Fruit fly (Drosophila melanogaster) whole organism, embryonic: ENCODE measurements around the gene CG17839.

Source experiments
- Abd-B ChIP-seq: fragments of 200-800 bp; sonication (Bioruptor generic); optimal IDR thresholded peaks from 2 replicates; lab custom pipeline; 2018; ENCODE audit warnings: missing biosample characterization, mild to moderate bottlenecking, missing genetic modification characterization, moderate library complexity
- Ada2b ChIP-seq: fragments of 200-800 bp; sonication (Bioruptor generic); IDR thresholded peaks from 2 replicates; pipeline ENCODE4 v1.3.6; 2022; ENCODE audit warnings: missing biosample characterization, missing genetic modification characterization
- CG1233 ChIP-seq: fragments of 200-800 bp; sonication (Bioruptor generic); optimal IDR thresholded peaks from 4 replicates; lab custom pipeline; 2018; ENCODE audit warnings: missing biosample characterization, mild to moderate bottlenecking, missing genetic modification characterization
- CG13624 ChIP-seq: fragments of 200-800 bp; sonication (Bioruptor generic); optimal IDR thresholded peaks from 2 replicates; lab custom pipeline; 2016; ENCODE audit warnings: missing biosample characterization, missing genetic modification characterization
- CG13894 ChIP-seq: fragments of 200-800 bp; sonication (Bioruptor generic); optimal IDR thresholded peaks from 3 replicates; lab custom pipeline; 2018; ENCODE audit warnings: missing biosample characterization, mild to moderate bottlenecking, missing genetic modification characterization, moderate library complexity
- CG14965 ChIP-seq: fragments of 200-800 bp; sonication (Bioruptor generic); optimal IDR thresholded peaks from 2 replicates; lab custom pipeline; 2016; ENCODE audit warnings: missing biosample characterization, missing genetic modification characterization, borderline replicate concordance
- CG15696 ChIP-seq: fragments of 200-800 bp; sonication (Bioruptor generic); optimal IDR thresholded peaks from 2 replicates; lab custom pipeline; 2019; ENCODE audit warnings: missing biosample characterization, mild to moderate bottlenecking, missing genetic modification characterization, moderate library complexity
- CG1602 ChIP-seq: fragments of 200-800 bp; sonication (Bioruptor generic); optimal IDR thresholded peaks from 3 replicates; lab custom pipeline; 2016; ENCODE audit warnings: missing biosample characterization, missing genetic modification characterization
- CG17359 ChIP-seq: fragments of 200-800 bp; sonication (Bioruptor generic); optimal IDR thresholded peaks from 3 replicates; lab custom pipeline; 2018; ENCODE audit warnings: missing biosample characterization, mild to moderate bottlenecking, missing genetic modification characterization, moderate library complexity
- CG17361 ChIP-seq: fragments of 200-800 bp; sonication (Bioruptor generic); IDR thresholded peaks from 3 replicates; pipeline ENCODE4 v1.3.6; 2022; ENCODE audit warnings: missing biosample characterization, missing genetic modification characterization
- CG17912 ChIP-seq: fragments of 200-800 bp; sonication (Bioruptor generic); optimal IDR thresholded peaks from 2 replicates; lab custom pipeline; 2018; ENCODE audit warnings: missing biosample characterization, mild to moderate bottlenecking, missing genetic modification characterization
- CG1792 ChIP-seq: fragments of 200-800 bp; sonication (Bioruptor generic); optimal IDR thresholded peaks from 2 replicates; lab custom pipeline; 2016; ENCODE audit warnings: missing biosample characterization, missing genetic modification characterization
- CG18262 ChIP-seq: fragments of 200-800 bp; optimal IDR thresholded peaks from 3 replicates; lab custom pipeline; 2019; ENCODE audit warnings: missing biosample characterization, mild to moderate bottlenecking, missing genetic modification characterization, moderate library complexity
- CG2202 ChIP-seq: fragments of 200-800 bp; sonication (Bioruptor generic); optimal IDR thresholded peaks from 2 replicates; lab custom pipeline; 2018; ENCODE audit warnings: missing biosample characterization, mild to moderate bottlenecking, missing genetic modification characterization
- CG3065 ChIP-seq: fragments of 200-800 bp; sonication (Bioruptor generic); optimal IDR thresholded peaks from 2 replicates; lab custom pipeline; 2016; ENCODE audit warnings: missing biosample characterization, missing genetic modification characterization
- CG3838 ChIP-seq: fragments of 200-800 bp; sonication (Bioruptor generic); optimal IDR thresholded peaks from 3 replicates; lab custom pipeline; 2016; ENCODE audit warnings: missing biosample characterization, missing genetic modification characterization
- CG3995 ChIP-seq: fragments of 200-800 bp; sonication (Bioruptor generic); optimal IDR thresholded peaks from 3 replicates; lab custom pipeline; 2016; ENCODE audit warnings: missing biosample characterization, missing genetic modification characterization
- CG6765 ChIP-seq: fragments of 200-800 bp; sonication (Bioruptor generic); optimal IDR thresholded peaks from 3 replicates; lab custom pipeline; 2017; ENCODE audit warnings: missing biosample characterization, mild to moderate bottlenecking, missing genetic modification characterization
- CG8089 ChIP-seq: fragments of 200-800 bp; sonication (Bioruptor generic); optimal IDR thresholded peaks from 3 replicates; lab custom pipeline; 2016; ENCODE audit warnings: missing biosample characterization, missing genetic modification characterization
- CG9876 ChIP-seq: fragments of 200-800 bp; sonication (Bioruptor generic); optimal IDR thresholded peaks from 2 replicates; lab custom pipeline; 2016; ENCODE audit warnings: missing biosample characterization, missing genetic modification characterization
- Ets97D ChIP-seq: fragments of 200-800 bp; sonication (Bioruptor generic); optimal IDR thresholded peaks from 3 replicates; lab custom pipeline; 2016; ENCODE audit warnings: missing biosample characterization, missing genetic modification characterization
- H15 ChIP-seq: fragments of 200-800 bp; sonication (Bioruptor generic); IDR thresholded peaks from 3 replicates; pipeline ENCODE4 v1.3.6; 2022; ENCODE audit warnings: missing biosample characterization, missing genetic modification characterization
- HmgZ ChIP-seq: fragments of 200-800 bp; sonication (Bioruptor generic); optimal IDR thresholded peaks from 2 replicates; lab custom pipeline; 2018; ENCODE audit warnings: missing biosample characterization, mild to moderate bottlenecking, missing genetic modification characterization
- NC2β ChIP-seq: fragments of 200-800 bp; sonication (Bioruptor generic); optimal IDR thresholded peaks from 2 replicates; lab custom pipeline; 2016; ENCODE audit warnings: missing biosample characterization, missing genetic modification characterization
- Nf-YB ChIP-seq: fragments of 200-800 bp; sonication (Bioruptor generic); optimal IDR thresholded peaks from 3 replicates; lab custom pipeline; 2019; ENCODE audit warnings: missing biosample characterization, mild to moderate bottlenecking, missing genetic modification characterization, moderate library complexity
- NfI ChIP-seq: fragments of 200-800 bp; sonication (Bioruptor generic); optimal IDR thresholded peaks from 3 replicates; lab custom pipeline; 2018; ENCODE audit warnings: missing biosample characterization, mild to moderate bottlenecking, missing genetic modification characterization, moderate library complexity
- Sry-δ ChIP-seq: fragments of 200-800 bp; sonication (Bioruptor generic); optimal IDR thresholded peaks from 2 replicates; lab custom pipeline; 2016; ENCODE audit warnings: missing biosample characterization, missing genetic modification characterization
- al ChIP-seq: fragments of 200-800 bp; sonication (Bioruptor generic); IDR thresholded peaks from 2 replicates; pipeline ENCODE4 v1.3.6; 2022; ENCODE audit warnings: missing biosample characterization, missing genetic modification characterization
- ara ChIP-seq: fragments of 200-800 bp; sonication (Bioruptor generic); IDR thresholded peaks from 2 replicates; pipeline ENCODE4 v1.3.6; 2022; ENCODE audit warnings: missing biosample characterization, missing genetic modification characterization
- bsh ChIP-seq, 2 experiments: fragments of 200-800 bp; sonication (Bioruptor generic); optimal IDR thresholded peaks; 2 replicates each; lab custom pipeline; 2017 to 2018; ENCODE audit warnings: mild to moderate bottlenecking in 2 of 2, missing biosample characterization in 2 of 2, missing genetic modification characterization in 2 of 2, moderate library complexity in 1 of 2
- cad ChIP-seq: fragments of >200 bp; optimal IDR thresholded peaks from 2 replicates; lab custom pipeline; 2017; ENCODE audit warnings: missing biosample characterization, missing genetic modification characterization
- chinmo ChIP-seq: fragments of 200-800 bp; sonication (Bioruptor generic); IDR thresholded peaks from 4 replicates; pipeline ENCODE4 v1.3.6; 2022; ENCODE audit warnings: missing biosample characterization, missing genetic modification characterization; ENCODE audit not compliant: partially characterized antibody
- corto ChIP-seq: fragments of 200-800 bp; sonication (Bioruptor generic); optimal IDR thresholded peaks from 2 replicates; lab custom pipeline; 2016; ENCODE audit warnings: missing biosample characterization, mild to moderate bottlenecking, missing genetic modification characterization, moderate library complexity
- disco-r ChIP-seq: fragments of 200-800 bp; sonication (Bioruptor generic); optimal IDR thresholded peaks from 2 replicates; lab custom pipeline; 2016; ENCODE audit warnings: missing biosample characterization, missing genetic modification characterization
- fru ChIP-seq: fragments of >200 bp; optimal IDR thresholded peaks from 2 replicates; lab custom pipeline; 2017
- gfzf ChIP-seq: fragments of 200-800 bp; sonication (Bioruptor generic); optimal IDR thresholded peaks from 2 replicates; lab custom pipeline; 2016; ENCODE audit warnings: missing biosample characterization, mild to moderate bottlenecking, missing genetic modification characterization, moderate library complexity
- inv ChIP-seq: fragments of 200-800 bp; sonication (Bioruptor generic); IDR thresholded peaks from 2 replicates; pipeline ENCODE4 v1.3.6; 2022; ENCODE audit warnings: missing biosample characterization, missing genetic modification characterization; ENCODE audit not compliant: partially characterized antibody
- kay ChIP-seq: fragments of 200-800 bp; sonication (Bioruptor generic); optimal IDR thresholded peaks from 2 replicates; lab custom pipeline; 2016; ENCODE audit warnings: missing biosample characterization, missing genetic modification characterization
- ken ChIP-seq: fragments of 200-800 bp; sonication (Bioruptor generic); IDR thresholded peaks from 3 replicates; pipeline ENCODE4 v1.3.6; 2022; ENCODE audit warnings: missing biosample characterization, missing genetic modification characterization
- lbe ChIP-seq: fragments of 200-800 bp; sonication (Bioruptor generic); optimal IDR thresholded peaks from 2 replicates; lab custom pipeline; 2016; ENCODE audit warnings: missing biosample characterization, mild to moderate bottlenecking, missing genetic modification characterization
- luna ChIP-seq: fragments of 200-800 bp; sonication (Bioruptor generic); optimal IDR thresholded peaks from 2 replicates; lab custom pipeline; 2016; ENCODE audit warnings: missing biosample characterization, missing genetic modification characterization
- onecut ChIP-seq: fragments of 200-800 bp; sonication (Bioruptor generic); IDR thresholded peaks from 2 replicates; pipeline ENCODE4 v1.3.6; 2022; ENCODE audit warnings: missing biosample characterization, missing genetic modification characterization
- phol ChIP-seq: fragments of 200-800 bp; sonication (Bioruptor generic); optimal IDR thresholded peaks from 3 replicates; lab custom pipeline; 2018; ENCODE audit warnings: missing biosample characterization, mild to moderate bottlenecking, missing genetic modification characterization, moderate library complexity
- ro ChIP-seq: fragments of 200-800 bp; sonication (Bioruptor generic); IDR thresholded peaks from 2 replicates; pipeline ENCODE4 v1.3.6; 2022; ENCODE audit warnings: missing biosample characterization, missing genetic modification characterization
- seq ChIP-seq: fragments of 200-800 bp; sonication (Bioruptor generic); IDR thresholded peaks from 2 replicates; pipeline ENCODE4 v1.3.6; 2022; ENCODE audit warnings: missing biosample characterization, missing genetic modification characterization
- sim ChIP-seq: fragments of 200-800 bp; sonication (Bioruptor generic); IDR thresholded peaks from 2 replicates; pipeline ENCODE4 v1.3.6; 2022; ENCODE audit warnings: missing biosample characterization, missing genetic modification characterization
- sqz ChIP-seq: fragments of 200-800 bp; sonication (Bioruptor generic); optimal IDR thresholded peaks from 3 replicates; lab custom pipeline; 2018; ENCODE audit warnings: missing biosample characterization, mild to moderate bottlenecking, missing genetic modification characterization
- tin ChIP-seq: fragments of 200-800 bp; sonication (Bioruptor generic); optimal IDR thresholded peaks from 3 replicates; lab custom pipeline; 2016; ENCODE audit warnings: missing biosample characterization, missing genetic modification characterization
- tio ChIP-seq: fragments of 200-800 bp; sonication (Bioruptor generic); optimal IDR thresholded peaks from 2 replicates; lab custom pipeline; 2017; ENCODE audit warnings: missing biosample characterization, missing genetic modification characterization, inconsistent platforms
- zfh1 ChIP-seq: fragments of 200-800 bp; sonication (Bioruptor generic); IDR thresholded peaks from 3 replicates; pipeline ENCODE4 v1.3.6; 2022; ENCODE audit warnings: missing biosample characterization, missing genetic modification characterization

The CG17839 gene

dm6 chr3L:14781082-14781862 is 23.7 kb upstream of the CG17839 start:
- TF ChIP-seq CG17361 (peak; percentile 97), disco-r (GFP tag; lab: Kevin White, UChicago) (peak; percentile 36), Sry-δ (GFP tag; lab: Kevin White, UChicago) (peak; percentile 12), Abd-B (GFP tag; lab: Kevin White, UChicago) (peak; percentile 22), CG3065 (GFP tag; lab: Kevin White, UChicago) (peak; percentile 94), CG1792 (GFP tag; lab: Kevin White, UChicago) (no peak), CG15696 (tag; lab: Kevin White, UChicago) (peak; percentile 66), zfh1 (GFP tag; lab: Robert Waterston, UW) (peak; percentile 35; the same call in 2 of the 3 replicates), sim (GFP tag; lab: Robert Waterston, UW) (no peak), onecut (peak; percentile 49; the same call in 1 of the 2 replicates), CG14965 (GFP tag; lab: Kevin White, UChicago) (no peak), kay (GFP tag; lab: Kevin White, UChicago) (peak; percentile 13), CG9876 (peak; percentile 80), Ets97D (GFP tag; lab: Kevin White, UChicago) (peak; percentile 14), CG2202 (tag; lab: Kevin White, UChicago) (peak; percentile 13), CG3838 (no peak), Ada2b (GFP tag; lab: Robert Waterston, UW) (peak; percentile 52), Nf-YB (GFP tag; lab: Kevin White, UChicago) (peak; percentile 52), phol (tag; lab: Kevin White, UChicago) (peak; percentile 81), CG1233 (GFP tag; lab: Kevin White, UChicago) (peak; percentile 77), lbe (GFP tag; lab: Kevin White, UChicago) (peak; percentile 17), NC2β (GFP tag; lab: Kevin White, UChicago) (peak; percentile 9), CG17359 (tag; lab: Kevin White, UChicago) (peak; percentile 69), chinmo (GFP tag; lab: Robert Waterston, UW) (peak; percentile 96), CG6765 (GFP tag; lab: Kevin White, UChicago) (peak; percentile 59), H15 (GFP tag; lab: Robert Waterston, UW) (0 out of 3 replicates have a peak, but pooled peaks have one; percentile 6), inv (GFP tag; lab: Robert Waterston, UW) (no peak), gfzf (no peak), CG17912 (GFP tag; lab: Kevin White, UChicago) (no peak), sqz (peak; percentile 85), corto (GFP tag; lab: Kevin White, UChicago) (peak; percentile 9), ken (GFP tag; lab: Robert Waterston, UW) (peak; percentile 52; the same call in 1 of the 3 replicates), CG13894 (tag; lab: Kevin White, UChicago) (peak; percentile 54), CG13624 (peak; percentile 29), fru (lab: Kevin White, UChicago) (no peak), HmgZ (tag; lab: Kevin White, UChicago) (peak; percentile 50), NfI (GFP tag; lab: Kevin White, UChicago) (peak; percentile 33), luna (GFP tag; lab: Kevin White, UChicago) (peak; percentile 51), CG3995 (no peak), cad (GFP tag; lab: Kevin White, UChicago) (no peak), CG1602 (peak; percentile 58), tio (peak; percentile 63), ara (GFP tag; lab: Robert Waterston, UW) (peak; percentile 53; the same call in 1 of the 2 replicates), tin (peak; percentile 50), bsh (GFP tag; optimal IDR thresholded peaks at IDR 0.05; lab: Kevin White, UChicago) (peak; percentile 61 to 62), CG8089 (GFP tag; lab: Kevin White, UChicago) (no peak), seq (GFP tag; lab: Robert Waterston, UW) (peak; percentile 80; the same call in 1 of the 2 replicates), CG18262 (tag; lab: Kevin White, UChicago) (peak; percentile 93), al (GFP tag; lab: Robert Waterston, UW) (no peak; the same call in 1 of the 2 replicates), ro (GFP tag; lab: Robert Waterston, UW) (no peak)
